Fruit fly (Drosophila melanogaster): Measurements from ENCODE around the gene Cluap1.

DNA sequence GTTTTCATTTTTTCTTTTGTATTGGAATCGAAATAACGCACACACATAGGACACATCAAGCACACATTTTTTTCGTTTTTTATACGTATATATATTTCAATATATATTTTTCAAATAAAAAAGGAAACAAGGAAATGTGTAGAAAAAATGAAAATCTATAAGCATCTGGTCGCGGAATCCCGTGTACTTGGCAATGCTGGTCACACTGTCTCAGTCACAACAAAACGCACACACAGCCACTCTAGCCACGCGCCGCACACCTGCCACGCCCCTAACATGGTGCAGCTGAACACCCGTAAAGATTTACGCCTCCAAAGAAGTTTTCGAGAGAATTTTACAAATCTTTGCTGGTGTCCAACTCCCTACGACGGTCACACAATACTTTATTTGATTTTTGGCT, 44.6 kb downstream of the Cluap1 start:
- no peak for TF ChIP-seq CTCF (GFP tag; optimal IDR thresholded peaks at IDR 0.05)
- no peak for TF ChIP-seq CG9797 (GFP tag; optimal IDR thresholded peaks at IDR 0.05)
- TF ChIP-seq lola (GFP tag; optimal IDR thresholded peaks at IDR 0.05) = no peak
- TF ChIP-seq Dbx (GFP tag; IDR thresholded peaks at IDR 0.05) = no peak
- no peak for TF ChIP-seq CG8359 (GFP tag; optimal IDR thresholded peaks at IDR 0.05; ENCODE audit: borderline replicate concordance)

Data from whole organism, embryonic.